Fruit fly (Drosophila melanogaster) whole organism, embryonic: Measurements from ENCODE around the gene CheB38b.

Source experiments
- Atf-2 ChIP-seq: fragments of 200-800 bp; sonication (Bioruptor generic); optimal IDR thresholded peaks from 2 replicates; lab custom pipeline; 2016; ENCODE audit warnings: missing biosample characterization, missing genetic modification characterization
- CG10274 ChIP-seq: fragments of 200-800 bp; sonication (Bioruptor generic); optimal IDR thresholded peaks from 3 replicates; lab custom pipeline; 2017; ENCODE audit warnings: missing biosample characterization, mild to moderate bottlenecking, missing genetic modification characterization
- CG10431 ChIP-seq: fragments of 200-800 bp; sonication (Bioruptor generic); optimal IDR thresholded peaks from 3 replicates; lab custom pipeline; 2018; ENCODE audit warnings: missing biosample characterization, mild to moderate bottlenecking, missing genetic modification characterization
- CG10462 ChIP-seq: fragments of 200-800 bp; sonication (Bioruptor generic); optimal IDR thresholded peaks from 2 replicates; lab custom pipeline; 2016; ENCODE audit warnings: missing biosample characterization, missing genetic modification characterization
- CG11398 ChIP-seq: fragments of 200-800 bp; sonication (Bioruptor generic); optimal IDR thresholded peaks from 2 replicates; lab custom pipeline; 2016; ENCODE audit warnings: missing biosample characterization, missing genetic modification characterization
- CG13287 ChIP-seq: fragments of 200-800 bp; sonication (Bioruptor generic); IDR thresholded peaks from 2 replicates; pipeline ENCODE4 v1.3.6; 2022; ENCODE audit warnings: missing biosample characterization, missing genetic modification characterization; ENCODE audit not compliant: partially characterized antibody
- CG1602 ChIP-seq: fragments of 200-800 bp; sonication (Bioruptor generic); optimal IDR thresholded peaks from 3 replicates; lab custom pipeline; 2016; ENCODE audit warnings: missing biosample characterization, missing genetic modification characterization
- CG30020 ChIP-seq: fragments of 200-800 bp; optimal IDR thresholded peaks from 2 replicates; lab custom pipeline; 2019; ENCODE audit warnings: missing biosample characterization, mild to moderate bottlenecking, missing genetic modification characterization, moderate library complexity
- CG31441 ChIP-seq: fragments of 200-800 bp; sonication (Bioruptor generic); IDR thresholded peaks from 2 replicates; pipeline ENCODE4 v1.3.6; 2022; ENCODE audit warnings: missing biosample characterization, missing genetic modification characterization
- CG32767 ChIP-seq: fragments of 200-800 bp; sonication (Bioruptor generic); IDR thresholded peaks from 2 replicates; pipeline ENCODE4 v1.3.6; 2022; ENCODE audit warnings: missing biosample characterization, missing genetic modification characterization
- CG3838 ChIP-seq: fragments of 200-800 bp; sonication (Bioruptor generic); optimal IDR thresholded peaks from 3 replicates; lab custom pipeline; 2016; ENCODE audit warnings: missing biosample characterization, missing genetic modification characterization
- CG6765 ChIP-seq: fragments of 200-800 bp; sonication (Bioruptor generic); optimal IDR thresholded peaks from 3 replicates; lab custom pipeline; 2017; ENCODE audit warnings: missing biosample characterization, mild to moderate bottlenecking, missing genetic modification characterization
- CG8924 ChIP-seq: fragments of 200-800 bp; optimal IDR thresholded peaks from 3 replicates; lab custom pipeline; 2019; ENCODE audit warnings: missing biosample characterization, mild to moderate bottlenecking, missing genetic modification characterization, moderate library complexity
- CG9215 ChIP-seq: fragments of 200-800 bp; sonication (Bioruptor generic); IDR thresholded peaks from 2 replicates; pipeline ENCODE4 v1.3.6; 2022; ENCODE audit warnings: missing biosample characterization, missing genetic modification characterization
- CG9876 ChIP-seq: fragments of 200-800 bp; sonication (Bioruptor generic); optimal IDR thresholded peaks from 2 replicates; lab custom pipeline; 2016; ENCODE audit warnings: missing biosample characterization, missing genetic modification characterization
- CHES-1-like ChIP-seq: fragments of 200-800 bp; sonication (Bioruptor generic); optimal IDR thresholded peaks from 2 replicates; lab custom pipeline; 2016; ENCODE audit warnings: missing biosample characterization, missing genetic modification characterization
- CrebB ChIP-seq: fragments of 200-800 bp; sonication (Bioruptor generic); optimal IDR thresholded peaks from 3 replicates; lab custom pipeline; 2018; ENCODE audit warnings: missing biosample characterization, mild to moderate bottlenecking, missing genetic modification characterization
- D19B ChIP-seq: fragments of 200-800 bp; sonication (Bioruptor generic); optimal IDR thresholded peaks from 2 replicates; lab custom pipeline; 2017; ENCODE audit warnings: missing biosample characterization, mild to moderate bottlenecking, missing genetic modification characterization
- Dp ChIP-seq: fragments of 200-800 bp; sonication (Bioruptor generic); optimal IDR thresholded peaks from 2 replicates; lab custom pipeline; 2018; ENCODE audit warnings: missing biosample characterization, mild to moderate bottlenecking, missing genetic modification characterization, moderate library complexity
- Dref ChIP-seq: fragments of 200-800 bp; sonication (Bioruptor generic); IDR thresholded peaks from 2 replicates; pipeline ENCODE4 v1.3.6; 2022; ENCODE audit warnings: missing biosample characterization, missing genetic modification characterization
- Eip74EF ChIP-seq, 2 experiments: fragments of 200-800 bp in 1 of 2; fragments of >200 bp in 1 of 2; sonication (Bioruptor generic) in 1 of 2; optimal IDR thresholded peaks; 2 replicates each; lab custom pipeline; 2017 to 2019; ENCODE audit warnings: missing biosample characterization in 2 of 2, missing genetic modification characterization in 2 of 2, mild to moderate bottlenecking in 1 of 2, moderate library complexity in 1 of 2
- Gsc ChIP-seq: fragments of 200-800 bp; sonication (Bioruptor generic); IDR thresholded peaks from 2 replicates; pipeline ENCODE4 v1.3.6; 2022; ENCODE audit warnings: missing biosample characterization, missing genetic modification characterization
- Kr ChIP-seq: fragments of 200-800 bp; sonication (Bioruptor generic); optimal IDR thresholded peaks from 2 replicates; lab custom pipeline; 2017; ENCODE audit warnings: missing biosample characterization, mild to moderate bottlenecking, missing genetic modification characterization
- Meics ChIP-seq: fragments of 200-800 bp; sonication (Bioruptor generic); optimal IDR thresholded peaks from 2 replicates; lab custom pipeline; 2017; ENCODE audit warnings: missing biosample characterization, mild to moderate bottlenecking, missing genetic modification characterization
- Mes4 ChIP-seq: fragments of 200-800 bp; sonication (Bioruptor generic); optimal IDR thresholded peaks from 2 replicates; lab custom pipeline; 2016; ENCODE audit warnings: missing biosample characterization, missing genetic modification characterization
- PHDP ChIP-seq: fragments of 200-800 bp; sonication (Bioruptor generic); optimal IDR thresholded peaks from 3 replicates; lab custom pipeline; 2018; ENCODE audit warnings: missing biosample characterization, mild to moderate bottlenecking, missing genetic modification characterization, moderate library complexity
- Poxn ChIP-seq: fragments of 200-800 bp; sonication (Bioruptor generic); IDR thresholded peaks from 2 replicates; pipeline ENCODE4 v1.3.6; 2022; ENCODE audit warnings: missing biosample characterization, missing genetic modification characterization
- Ssrp ChIP-seq: fragments of 200-800 bp; sonication (Bioruptor generic); optimal IDR thresholded peaks from 2 replicates; lab custom pipeline; 2018; ENCODE audit warnings: missing biosample characterization, mild to moderate bottlenecking, missing genetic modification characterization, moderate library complexity
- Xbp1 ChIP-seq: fragments of 200-800 bp; sonication (Bioruptor generic); optimal IDR thresholded peaks from 3 replicates; lab custom pipeline; 2016; ENCODE audit warnings: missing biosample characterization, mild to moderate bottlenecking, missing genetic modification characterization
- ac ChIP-seq: fragments of 200-800 bp; sonication (Bioruptor generic); optimal IDR thresholded peaks from 3 replicates; lab custom pipeline; 2017; ENCODE audit warnings: missing biosample characterization, mild to moderate bottlenecking, missing genetic modification characterization
- ash1 ChIP-seq: fragments of 200-800 bp; sonication (Bioruptor generic); optimal IDR thresholded peaks from 2 replicates; lab custom pipeline; 2018; ENCODE audit warnings: missing biosample characterization, mild to moderate bottlenecking, missing genetic modification characterization
- cas ChIP-seq: fragments of 200-800 bp; sonication (Bioruptor generic); IDR thresholded peaks from 2 replicates; pipeline ENCODE4 v1.3.6; 2022; ENCODE audit warnings: missing biosample characterization, missing genetic modification characterization
- croc ChIP-seq: fragments of 200-800 bp; sonication (Bioruptor generic); conservative IDR thresholded peaks from 3 replicates; pipeline ENCODE4 v1.3.6; 2022; ENCODE audit warnings: missing biosample characterization, missing genetic modification characterization
- crp ChIP-seq, 2 experiments: fragments of 200-800 bp; sonication (Bioruptor generic); optimal IDR thresholded peaks; 2 replicates in 1 of 2; 3 replicates in 1 of 2; lab custom pipeline; 2017; ENCODE audit warnings: missing biosample characterization in 2 of 2, missing genetic modification characterization in 2 of 2, mild to moderate bottlenecking in 1 of 2, moderate library complexity in 1 of 2
- cwo ChIP-seq: fragments of 200-800 bp; sonication (Bioruptor generic); optimal IDR thresholded peaks from 3 replicates; lab custom pipeline; 2017; ENCODE audit warnings: missing biosample characterization, missing genetic modification characterization, mild to moderate bottlenecking, moderate library complexity, missing genetic modification reagents
- dati ChIP-seq: fragments of 200-800 bp; sonication (Bioruptor generic); IDR thresholded peaks from 2 replicates; pipeline ENCODE4 v1.3.6; 2022; ENCODE audit warnings: missing biosample characterization, missing genetic modification characterization
- dmrt11E ChIP-seq: fragments of 200-800 bp; sonication (Bioruptor generic); optimal IDR thresholded peaks from 3 replicates; lab custom pipeline; 2018; ENCODE audit warnings: missing biosample characterization, mild to moderate bottlenecking, missing genetic modification characterization, moderate library complexity
- gsb-n ChIP-seq: fragments of 200-800 bp; sonication (Bioruptor generic); optimal IDR thresholded peaks from 3 replicates; lab custom pipeline; 2018; ENCODE audit warnings: missing biosample characterization, mild to moderate bottlenecking, missing genetic modification characterization
- lbe ChIP-seq: fragments of 200-800 bp; sonication (Bioruptor generic); optimal IDR thresholded peaks from 2 replicates; lab custom pipeline; 2016; ENCODE audit warnings: missing biosample characterization, mild to moderate bottlenecking, missing genetic modification characterization
- lov ChIP-seq, 2 experiments: fragments of 200-800 bp in 1 of 2; fragments of >200 bp in 1 of 2; sonication (Bioruptor generic) in 1 of 2; IDR thresholded peaks in 1 of 2; optimal IDR thresholded peaks in 1 of 2; 2 replicates in 1 of 2; 3 replicates in 1 of 2; pipeline versions ENCODE4 v1.3.6 to Lab custom; 2017 to 2022; ENCODE audit warnings: missing biosample characterization in 1 of 2, missing genetic modification characterization in 1 of 2
- nerfin-2 ChIP-seq: fragments of 200-800 bp; sonication (Bioruptor generic); IDR thresholded peaks from 2 replicates; pipeline ENCODE4 v1.3.6; 2022; ENCODE audit warnings: missing biosample characterization, missing genetic modification characterization; ENCODE audit not compliant: partially characterized antibody
- oc ChIP-seq: fragments of 200-800 bp; sonication (Bioruptor generic); optimal IDR thresholded peaks from 2 replicates; lab custom pipeline; 2018; ENCODE audit warnings: missing biosample characterization, mild to moderate bottlenecking, missing genetic modification characterization, moderate library complexity
- p53 ChIP-seq: fragments of 200-800 bp; sonication (Bioruptor generic); optimal IDR thresholded peaks from 2 replicates; lab custom pipeline; 2016; ENCODE audit warnings: missing biosample characterization, missing genetic modification characterization
- pzg ChIP-seq: fragments of 200-800 bp; sonication (Bioruptor generic); optimal IDR thresholded peaks from 3 replicates; lab custom pipeline; 2018; ENCODE audit warnings: missing biosample characterization, mild to moderate bottlenecking, missing genetic modification characterization, moderate library complexity
- rib ChIP-seq: fragments of 200-800 bp; sonication (Bioruptor generic); IDR thresholded peaks from 2 replicates; pipeline ENCODE4 v1.3.6; 2022; ENCODE audit warnings: missing biosample characterization, missing genetic modification characterization
- shn ChIP-seq: fragments of 200-800 bp; sonication (Bioruptor generic); optimal IDR thresholded peaks from 3 replicates; lab custom pipeline; 2016; ENCODE audit warnings: missing biosample characterization, missing genetic modification characterization
- so ChIP-seq: fragments of 200-800 bp; sonication (Bioruptor generic); IDR thresholded peaks from 3 replicates; pipeline ENCODE4 v1.3.6; 2022; ENCODE audit warnings: missing biosample characterization, missing genetic modification characterization
- wor ChIP-seq: fragments of 200-800 bp; sonication (Bioruptor generic); IDR thresholded peaks from 2 replicates; pipeline ENCODE4 v1.3.6; 2022; ENCODE audit warnings: missing biosample characterization, missing genetic modification characterization
- yki ChIP-seq: fragments of >200 bp; optimal IDR thresholded peaks from 3 replicates; lab custom pipeline; 2018

The CheB38b gene

DNA sequence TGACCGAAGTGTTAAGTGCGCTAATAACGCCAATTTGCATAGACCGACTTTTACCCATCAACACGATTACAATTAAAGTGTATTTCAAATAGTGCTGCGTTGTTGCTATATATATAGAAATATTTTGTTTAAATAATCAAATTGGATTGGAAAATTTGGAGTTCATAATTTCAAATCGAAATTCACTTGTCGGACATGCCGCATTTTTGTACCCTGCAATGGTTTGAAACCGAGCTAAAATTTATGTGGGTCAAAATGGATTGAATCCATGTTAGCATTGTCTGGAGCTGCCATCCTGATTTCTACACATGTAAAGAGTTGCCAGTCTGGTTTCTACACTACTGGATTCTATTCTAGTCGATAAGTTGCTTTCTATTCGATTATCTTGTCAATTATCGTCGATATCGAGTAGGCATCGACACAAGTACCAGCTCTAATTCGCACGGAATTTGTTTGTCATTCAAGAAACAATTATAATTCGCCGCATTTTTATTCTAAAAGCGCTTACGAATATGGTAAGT is 29.7 kb downstream of the CheB38b start, which contains the start of gene Pomp (continued):
- TF ChIP-seq oc (tag; lab: Kevin White, UChicago), result peak; percentile 76
- peak; percentile 73 for TF ChIP-seq CG9215
- peak; percentile 60 for TF ChIP-seq wor (GFP tag; lab: Robert Waterston, UW)
- 0 out of 2 replicates have a peak, but pooled peaks have one; percentile 35 for TF ChIP-seq nerfin-2 (GFP tag; lab: Robert Waterston, UW)
- TF ChIP-seq dmrt11E, result peak; percentile 80
- TF ChIP-seq p53 (GFP tag; lab: Kevin White, UChicago), result peak; percentile 62
- TF ChIP-seq CG3838, result no peak
- no peak for TF ChIP-seq CG10431 (GFP tag; lab: Kevin White, UChicago)
- peak; percentile 38 for TF ChIP-seq Atf-2
- peak; percentile 20 for TF ChIP-seq shn (GFP tag; lab: Kevin White, UChicago)
- TF ChIP-seq yki (lab: Kevin White, UChicago), result no peak
- peak; percentile 87 for TF ChIP-seq Xbp1 (GFP tag; lab: Kevin White, UChicago)
- peak; percentile 66 for TF ChIP-seq Ssrp (tag; lab: Kevin White, UChicago)
- peak; percentile 78 for TF ChIP-seq dati
- TF ChIP-seq CG9876, result no peak
- peak; percentile 81 for TF ChIP-seq CHES-1-like (GFP tag; lab: Kevin White, UChicago)
- TF ChIP-seq so (GFP tag; lab: Robert Waterston, UW), result peak; percentile 89
- TF ChIP-seq pzg (GFP tag; lab: Kevin White, UChicago), result peak; percentile 95
- TF ChIP-seq CG10274 (GFP tag; lab: Kevin White, UChicago), result peak; percentile 97
- peak; percentile 84 for TF ChIP-seq cwo (GFP tag; lab: Kevin White, UChicago)
- TF ChIP-seq rib (GFP tag; lab: Robert Waterston, UW), result peak; percentile 86
- TF ChIP-seq CG30020 (tag; lab: Kevin White, UChicago), result peak; percentile 31
- TF ChIP-seq Dref (GFP tag; lab: Robert Waterston, UW), result peak; percentile 95
- TF ChIP-seq CG13287 (GFP tag; lab: Robert Waterston, UW), result peak; percentile 81
- peak; percentile 79 for TF ChIP-seq CG6765 (GFP tag; lab: Kevin White, UChicago)
- TF ChIP-seq Poxn (GFP tag; lab: Robert Waterston, UW), result no peak
- TF ChIP-seq CG32767 (GFP tag; lab: Robert Waterston, UW), result peak; percentile 53; the same call in 1 of the 2 replicates
- peak; percentile 90 for TF ChIP-seq Meics (GFP tag; lab: Kevin White, UChicago)
- peak; percentile 80 for TF ChIP-seq gsb-n (tag; lab: Kevin White, UChicago)
- TF ChIP-seq croc, result peak; percentile 59; the same call in 2 of the 3 replicates
- TF ChIP-seq lov (optimal IDR thresholded peaks at IDR 0.05; lab: Kevin White, UChicago), result no peak
- peak; percentile 86; the same call in 2 of the 3 replicates for TF ChIP-seq lov (GFP tag; IDR thresholded peaks at IDR 0.05; lab: Robert Waterston, UW)
- peak; percentile 69 for TF ChIP-seq CrebB (tag; lab: Kevin White, UChicago)
- peak in 1 of 2 experiments; percentile 75 for TF ChIP-seq Eip74EF (GFP tag; optimal IDR thresholded peaks at IDR 0.05; lab: Kevin White, UChicago)
- peak; percentile 98 for TF ChIP-seq D19B
- TF ChIP-seq crp (GFP tag; optimal IDR thresholded peaks at IDR 0.05; lab: Kevin White, UChicago), result peak in 1 of 2 experiments; percentile 26
- TF ChIP-seq PHDP, result peak; percentile 88
- TF ChIP-seq Kr (GFP tag; lab: Kevin White, UChicago), result no peak
- peak; percentile 40 for TF ChIP-seq ash1 (GFP tag; lab: Kevin White, UChicago)
- peak; percentile 71 for TF ChIP-seq lbe (GFP tag; lab: Kevin White, UChicago)
- TF ChIP-seq CG11398 (GFP tag; lab: Kevin White, UChicago), result no peak
- TF ChIP-seq CG8924 (tag; lab: Kevin White, UChicago), result peak; percentile 84
- TF ChIP-seq Gsc (GFP tag; lab: Robert Waterston, UW), result peak; percentile 69
- no peak for TF ChIP-seq ac (GFP tag; lab: Kevin White, UChicago)
- TF ChIP-seq cas (GFP tag; lab: Robert Waterston, UW), result 0 out of 2 replicates have a peak, but pooled peaks have one; percentile 52
- peak; percentile 48 for TF ChIP-seq Dp (GFP tag; lab: Kevin White, UChicago)
- TF ChIP-seq CG31441 (GFP tag; lab: Robert Waterston, UW), result peak; percentile 93
- peak; percentile 79 for TF ChIP-seq CG10462 (GFP tag; lab: Kevin White, UChicago)
- peak; percentile 29 for TF ChIP-seq Mes4 (GFP tag; lab: Kevin White, UChicago)
- peak; percentile 79 for TF ChIP-seq CG1602
